Worm (Caenorhabditis elegans): ENCODE data around the gene hipr-1.

DNA sequence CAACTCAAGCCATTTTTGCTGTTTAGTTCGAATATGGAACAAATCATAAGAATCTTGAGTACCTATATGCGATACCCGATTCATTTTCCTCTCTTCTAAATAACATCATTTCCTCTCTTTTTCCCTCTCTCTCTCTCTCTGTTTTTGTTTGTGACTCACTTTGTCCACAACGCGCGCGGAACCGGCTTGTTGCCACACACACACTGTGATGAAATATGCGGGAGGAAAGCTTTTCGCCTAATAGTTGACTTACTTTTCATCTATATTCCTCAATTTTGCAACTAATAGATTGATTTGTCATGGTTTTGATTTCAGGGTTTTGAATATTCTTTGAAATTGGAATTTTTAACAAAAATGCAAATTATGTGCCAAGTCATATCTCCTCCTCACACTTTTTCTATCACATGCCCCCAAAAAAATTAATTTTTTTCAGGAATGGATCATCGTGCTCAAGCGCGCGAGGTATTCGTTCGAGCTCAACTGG lies at the start of gene hipr-1:
- TF ChIP-seq nhr-6 (tag; optimal IDR thresholded peaks at IDR 0.05) (no peak), dmd-4 (tag; optimal IDR thresholded peaks at IDR 0.05) (no peak)
